Worm (Caenorhabditis elegans) whole organism, early embryonic: ENCODE measurements around the gene tsr-2.
"Not testable (repeated sequence)": the region's sequence is repeated elsewhere in the genome, so short reads cannot be mapped to it uniquely, and the experiment has no call there.

Experiments used
- B0310.2 ChIP-seq: sonication (generic microtip); optimal IDR thresholded peaks from 2 replicates; lab custom pipeline; 2016; ENCODE audit warnings: mild to moderate bottlenecking, missing genetic modification characterization, missing compliant biosample characterization
- F13C5.2 ChIP-seq: sonication (generic microtip); optimal IDR thresholded peaks from 2 replicates; lab custom pipeline; 2017; ENCODE audit warnings: mild to moderate bottlenecking, missing genetic modification characterization, inconsistent platforms, missing compliant biosample characterization
- aly-1 ChIP-seq: sonication (generic microtip); optimal IDR thresholded peaks from 2 replicates; lab custom pipeline; 2016; ENCODE audit warnings: missing genetic modification characterization, missing compliant biosample characterization
- ama-1 ChIP-seq: fragments of 150-350 bp; optimal IDR thresholded peaks from 2 replicates; lab custom pipeline; 2014
- ceh-13 ChIP-seq: fragments of 200-800 bp; sonication (Bioruptor generic); optimal IDR thresholded peaks from 2 replicates; lab custom pipeline; 2018; ENCODE audit warnings: mild to moderate bottlenecking, missing genetic modification characterization, missing compliant biosample characterization
- ceh-36 ChIP-seq: sonication (generic microtip); optimal IDR thresholded peaks from 2 replicates; lab custom pipeline; 2016; ENCODE audit warnings: missing genetic modification characterization, inconsistent platforms, missing compliant biosample characterization
- ets-7 ChIP-seq: sonication (generic microtip); optimal IDR thresholded peaks from 2 replicates; lab custom pipeline; 2016; ENCODE audit warnings: missing genotype, missing genetic modification characterization, missing compliant biosample characterization
- flt-1 ChIP-seq: fragments of 200-800 bp; sonication (Bioruptor generic); IDR thresholded peaks from 2 replicates; pipeline ENCODE4 v1.3.6; 2022; ENCODE audit warnings: missing genetic modification characterization, missing compliant biosample characterization
- hmbx-1 ChIP-seq: sonication (generic microtip); optimal IDR thresholded peaks from 2 replicates; lab custom pipeline; 2016; ENCODE audit warnings: mild to moderate bottlenecking, missing genetic modification characterization, missing compliant biosample characterization
- hmg-4 ChIP-seq: fragments of 200-800 bp; sonication (Bioruptor generic); optimal IDR thresholded peaks from 2 replicates; lab custom pipeline; 2018; ENCODE audit warnings: mild to moderate bottlenecking, missing genetic modification characterization, missing compliant biosample characterization
- hnd-1 ChIP-seq: sonication (generic microtip); optimal IDR thresholded peaks from 2 replicates; lab custom pipeline; 2016; ENCODE audit warnings: missing genetic modification characterization, missing compliant biosample characterization
- pes-1 ChIP-seq: fragments of 200-800 bp; sonication (Bioruptor generic); IDR thresholded peaks from 2 replicates; pipeline ENCODE4 v1.3.6; 2022; ENCODE audit warnings: missing genetic modification reagents, missing genetic modification characterization, missing compliant biosample characterization
- scrt-1 ChIP-seq: fragments of 200-800 bp; sonication (Bioruptor generic); IDR thresholded peaks from 2 replicates; pipeline ENCODE4 v1.3.6; 2022; ENCODE audit warnings: missing genetic modification characterization, missing compliant biosample characterization
- sea-1 ChIP-seq: fragments of 200-800 bp; sonication (Bioruptor generic); conservative IDR thresholded peaks from 2 replicates; pipeline ENCODE4 v1.3.6; 2022; ENCODE audit warnings: missing genetic modification characterization, missing compliant biosample characterization
- tbx-11 ChIP-seq: fragments of 200-800 bp; sonication (Bioruptor generic); IDR thresholded peaks from 2 replicates; pipeline ENCODE4 v1.3.6; 2022; ENCODE audit warnings: missing genetic modification characterization, missing compliant biosample characterization
- tbx-37 ChIP-seq: fragments of 200-800 bp; sonication (Bioruptor generic); conservative IDR thresholded peaks from 2 replicates; pipeline ENCODE4 v1.3.6; 2022; ENCODE audit warnings: missing genetic modification reagents, missing genetic modification characterization, missing compliant biosample characterization
- tra-4 ChIP-seq: sonication (generic microtip); optimal IDR thresholded peaks from 2 replicates; lab custom pipeline; 2017; ENCODE audit warnings: missing genetic modification characterization, missing compliant biosample characterization

tsr-2 gene

DNA sequence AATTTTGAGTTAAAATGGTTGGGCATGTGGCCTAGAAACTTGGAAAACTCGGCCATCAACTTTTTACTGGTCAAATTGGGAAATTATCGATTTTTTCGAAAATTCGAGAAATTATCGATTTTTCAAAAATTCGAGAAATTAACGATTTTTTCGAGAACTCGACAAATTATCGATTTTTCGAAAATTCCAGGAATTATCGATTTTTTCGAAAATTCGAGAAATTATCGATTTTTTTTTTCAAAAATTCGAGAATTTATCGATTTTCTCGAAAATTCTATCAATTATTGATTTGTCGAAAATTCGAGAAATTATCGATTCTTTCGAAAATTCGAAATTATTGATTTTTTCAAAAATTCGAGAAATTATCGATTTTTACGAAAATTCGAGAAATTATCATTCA, 12.6 kb upstream of the tsr-2 start:
- no peak for TF ChIP-seq tbx-37
- TF ChIP-seq hmg-4 (GFP tag; lab: Kevin White, UChicago) = no peak
- TF ChIP-seq tbx-11 (GFP tag; lab: Robert Waterston, UW) = no peak
- TF ChIP-seq hmbx-1 (tag; lab: Kevin White, UChicago) = no peak
- TF ChIP-seq ama-1 = no peak
- no peak for TF ChIP-seq tra-4
- TF ChIP-seq ets-7 (tag; lab: Kevin White, UChicago) = no peak
- no peak for TF ChIP-seq aly-1 (tag; lab: Kevin White, UChicago)
- TF ChIP-seq pes-1 (GFP tag; lab: Robert Waterston, UW) = no peak

DNA sequence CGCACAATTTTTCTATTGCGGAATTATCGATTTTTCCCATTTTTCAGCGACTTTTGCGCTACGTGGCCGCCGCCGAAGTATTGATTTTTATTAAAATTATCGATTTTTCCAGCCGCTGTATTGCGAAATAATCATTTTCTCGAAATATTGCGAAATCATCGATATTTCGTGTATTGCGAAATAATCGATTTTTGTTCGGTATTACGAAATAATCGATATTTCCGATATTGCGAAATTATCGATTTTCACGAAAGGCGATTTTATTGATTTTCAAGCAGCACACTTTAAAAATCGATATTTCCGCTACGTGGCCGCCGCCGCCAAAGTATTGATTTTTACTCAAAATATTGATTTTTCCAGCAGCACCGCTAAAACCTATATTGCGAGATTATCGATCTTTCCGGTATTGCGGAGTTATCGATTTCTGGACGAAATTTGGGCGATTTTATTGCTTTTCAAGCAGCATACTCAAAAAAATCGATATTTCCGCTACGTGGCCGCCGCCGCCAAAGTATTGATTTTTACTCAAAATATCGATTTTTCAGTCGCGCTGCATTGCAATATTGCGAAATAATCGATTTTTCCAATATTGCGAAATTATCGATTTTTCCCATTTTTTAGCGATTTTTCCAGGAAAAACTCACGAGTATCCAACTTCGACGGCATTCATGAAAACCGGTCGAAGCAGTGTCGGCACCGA, 10.8 kb upstream of the tsr-2 start:
- no peak for TF ChIP-seq ceh-36
- TF ChIP-seq B0310.2 (tag; lab: Kevin White, UChicago) = no peak
- no peak for TF ChIP-seq tra-4
- TF ChIP-seq tbx-37 = no peak
- TF ChIP-seq F13C5.2 (tag; lab: Kevin White, UChicago) = no peak
- TF ChIP-seq scrt-1 (GFP tag; lab: Robert Waterston, UW) = no peak
- no peak for TF ChIP-seq ceh-13 (GFP tag; lab: Kevin White, UChicago)
- no peak for TF ChIP-seq ama-1
- TF ChIP-seq aly-1 (tag; lab: Kevin White, UChicago) = no peak
- TF ChIP-seq hnd-1 = no peak
- no peak for TF ChIP-seq hmg-4 (GFP tag; lab: Kevin White, UChicago)
- no peak for TF ChIP-seq ets-7 (tag; lab: Kevin White, UChicago)
- no peak for TF ChIP-seq pes-1 (GFP tag; lab: Robert Waterston, UW)
- TF ChIP-seq flt-1 (GFP tag; lab: Robert Waterston, UW) = no peak
- no peak for TF ChIP-seq sea-1 (GFP tag; lab: Robert Waterston, UW)
- TF ChIP-seq hmbx-1 (tag; lab: Kevin White, UChicago) = no peak
- TF ChIP-seq tbx-11 (GFP tag; lab: Robert Waterston, UW) = no peak

DNA sequence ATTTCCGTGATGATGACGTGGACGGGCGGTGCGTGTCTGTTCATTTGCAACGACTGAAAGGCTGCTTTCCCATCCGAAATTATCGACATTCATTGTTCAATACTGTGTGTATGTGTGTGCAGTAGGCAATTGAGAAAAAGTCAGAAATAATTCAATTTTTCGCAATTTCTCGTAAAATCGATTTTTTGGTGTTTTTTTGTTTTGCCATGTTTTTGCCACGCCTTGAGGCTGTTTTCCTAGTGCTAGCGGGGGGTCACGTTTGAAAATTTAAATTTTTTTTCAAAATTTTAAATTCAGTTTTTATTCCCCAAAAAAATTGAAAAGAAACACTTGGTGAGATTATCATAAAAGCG, 10.2 kb upstream of the tsr-2 start, which contains the start of gene Y51H4A.13:
Gene Y51H4A.13 (minus strand): TSS at position 182 of the 353 bp plus-strand sequence.
- TF ChIP-seq pes-1 (GFP tag; lab: Robert Waterston, UW); scrt-1 (GFP tag; lab: Robert Waterston, UW); hmg-4 (GFP tag; lab: Kevin White, UChicago): not testable (repeated sequence)

DNA sequence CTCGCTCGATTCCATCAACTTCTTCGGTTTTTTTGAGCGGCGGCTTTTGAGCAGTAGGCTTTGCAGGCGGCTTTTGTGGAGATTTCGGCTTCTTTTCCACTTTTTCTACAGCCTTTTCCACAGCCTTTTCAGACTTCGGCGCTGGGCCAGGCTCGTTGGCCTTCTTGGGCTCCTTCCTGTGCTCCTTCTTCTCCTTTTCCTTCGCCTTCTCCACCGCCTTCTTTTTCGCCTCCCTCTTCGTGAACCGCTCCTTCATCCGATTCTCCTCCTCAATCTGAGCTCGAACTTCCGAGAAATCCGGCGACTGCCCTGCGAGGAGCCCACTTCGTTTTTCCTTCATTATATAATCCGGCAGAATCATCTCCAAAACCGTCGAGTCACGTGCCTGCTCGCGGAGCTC, 8.0 kb upstream of the tsr-2 start:
- 0 out of 2 replicates have a peak, but pooled peaks have one; percentile 8 for TF ChIP-seq pes-1 (GFP tag; lab: Robert Waterston, UW)

DNA sequence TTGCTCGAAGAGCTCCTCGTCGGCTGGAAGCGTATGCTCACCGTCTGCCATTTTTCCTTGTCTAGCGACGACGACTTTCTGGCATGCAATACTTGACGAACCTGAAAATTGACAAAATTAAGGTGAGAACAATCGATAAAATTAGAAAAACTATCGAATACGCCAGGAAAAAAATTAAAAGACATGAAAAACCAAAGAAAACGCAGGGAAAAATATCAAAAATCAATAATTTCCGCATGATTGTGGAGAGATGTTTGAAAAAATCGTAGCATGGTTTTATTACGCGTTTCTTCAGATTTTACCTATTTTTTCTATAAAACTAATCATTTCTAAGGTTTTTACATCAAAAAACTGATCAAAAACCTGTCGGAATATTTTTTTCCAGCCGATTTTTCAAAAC, 630 bp upstream of the tsr-2 start, which contains the start of gene set-26:
Gene set-26 (minus strand): TSS at position 101 of the 400 bp plus-strand sequence.
- TF ChIP-seq flt-1 (GFP tag; lab: Robert Waterston, UW); F13C5.2 (tag; lab: Kevin White, UChicago); aly-1 (tag; lab: Kevin White, UChicago): not testable (repeated sequence)

DNA sequence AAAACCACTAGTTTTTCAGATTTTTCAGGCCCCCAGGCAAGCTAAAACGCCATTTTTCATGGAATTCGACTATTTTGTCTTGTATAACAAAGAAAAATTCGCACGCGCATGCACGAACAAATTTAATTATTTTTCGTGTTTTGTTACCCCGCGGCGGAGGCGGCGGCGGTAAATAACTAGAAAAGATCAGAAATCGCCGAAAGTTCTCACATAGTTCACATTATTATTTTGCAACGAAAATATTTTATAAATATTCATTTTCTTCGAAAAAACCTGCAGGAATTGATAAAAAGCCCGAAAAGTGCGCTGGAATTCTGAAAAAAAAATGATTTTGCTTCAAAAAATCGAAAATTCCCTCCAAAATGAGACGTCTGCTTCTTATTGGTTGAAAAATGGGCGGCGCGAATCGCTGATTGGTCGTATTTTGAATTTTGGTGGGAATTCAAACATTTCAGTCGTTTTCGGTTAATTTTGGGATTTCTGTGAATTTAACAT, 1.1 kb downstream of the tsr-2 start:
- no peak for TF ChIP-seq sea-1 (GFP tag; lab: Robert Waterston, UW)

DNA sequence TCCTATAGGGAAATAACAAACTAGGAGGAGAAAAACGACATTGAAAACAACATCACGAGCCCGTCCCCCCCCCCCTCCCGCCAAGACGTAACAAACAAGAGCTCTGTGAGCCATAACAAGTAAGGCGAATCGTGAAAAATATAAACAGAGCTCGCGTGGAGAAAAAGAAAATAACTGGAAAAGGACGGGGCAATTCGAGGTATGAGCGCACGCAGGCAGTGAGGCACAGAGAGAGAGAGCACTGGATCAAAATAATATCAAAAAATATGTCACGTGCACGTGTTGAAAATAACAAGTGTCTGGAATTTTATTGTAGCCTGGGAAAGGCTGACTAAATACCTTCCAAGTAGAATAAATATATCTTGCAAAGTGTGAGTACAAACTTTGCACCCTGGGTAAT, 2.3 kb downstream of the tsr-2 start:
- TF ChIP-seq hmg-4 (GFP tag; lab: Kevin White, UChicago) (no peak), aly-1 (tag; lab: Kevin White, UChicago) (no peak), ceh-36 (no peak), hnd-1 (no peak), B0310.2 (tag; lab: Kevin White, UChicago) (no peak)

DNA sequence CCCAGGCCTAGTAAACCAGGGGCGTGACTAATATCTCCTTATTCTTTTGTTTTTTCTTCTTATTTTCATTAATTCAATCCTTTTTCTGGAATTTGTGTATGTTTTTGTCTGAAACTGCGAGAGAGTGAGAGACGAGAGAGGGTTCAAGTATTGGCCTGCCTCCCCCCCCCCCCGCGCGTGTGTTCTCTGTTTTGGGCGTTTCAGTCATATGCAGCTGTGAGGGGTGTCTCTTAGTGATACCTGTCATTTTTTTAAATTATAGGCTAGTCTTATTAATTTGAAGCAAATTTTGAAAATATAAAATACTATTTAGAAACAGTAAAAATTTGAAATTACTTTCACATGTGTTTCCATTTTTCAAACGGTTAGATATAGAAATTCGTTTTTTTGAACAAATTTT, 3.1 kb downstream of the tsr-2 start:
- TF ChIP-seq aly-1 (tag; lab: Kevin White, UChicago) (no peak), ama-1 (no peak), scrt-1 (GFP tag; lab: Robert Waterston, UW) (no peak), tbx-37 (no peak), tbx-11 (GFP tag; lab: Robert Waterston, UW) (no peak), F13C5.2 (tag; lab: Kevin White, UChicago) (no peak), hnd-1 (no peak), hmbx-1 (tag; lab: Kevin White, UChicago) (no peak), ceh-36 (no peak), flt-1 (GFP tag; lab: Robert Waterston, UW) (no peak), hmg-4 (GFP tag; lab: Kevin White, UChicago) (no peak), sea-1 (GFP tag; lab: Robert Waterston, UW) (no peak), ets-7 (tag; lab: Kevin White, UChicago) (no peak), B0310.2 (tag; lab: Kevin White, UChicago) (no peak), tra-4 (no peak), ceh-13 (GFP tag; lab: Kevin White, UChicago) (no peak)

DNA sequence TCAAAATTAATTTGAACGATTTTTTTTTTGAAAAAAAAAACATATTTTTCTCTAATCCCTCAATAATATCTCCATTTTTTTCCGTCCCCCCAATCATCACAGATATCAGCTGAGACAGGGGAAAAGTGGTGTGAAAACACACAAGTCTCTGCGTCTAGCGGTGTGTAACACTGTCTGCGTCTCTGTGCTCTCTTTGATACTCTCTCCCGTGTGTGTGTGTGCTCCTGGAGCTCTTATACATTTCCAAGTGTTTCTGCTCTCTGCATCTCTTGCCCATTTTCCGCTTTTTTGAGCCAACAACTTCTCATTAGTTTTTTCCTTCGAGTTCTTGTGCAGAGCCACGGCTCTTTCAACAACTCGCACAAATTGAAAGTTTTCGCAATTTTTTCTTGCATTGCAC, 7.2 kb downstream of the tsr-2 start:
- no peak for TF ChIP-seq tra-4
- TF ChIP-seq ets-7 (tag; lab: Kevin White, UChicago) = no peak
- no peak for TF ChIP-seq ceh-13 (GFP tag; lab: Kevin White, UChicago)
- no peak for TF ChIP-seq B0310.2 (tag; lab: Kevin White, UChicago)
- no peak for TF ChIP-seq ceh-36
- TF ChIP-seq aly-1 (tag; lab: Kevin White, UChicago) = no peak
- no peak for TF ChIP-seq tbx-11 (GFP tag; lab: Robert Waterston, UW)
- no peak for TF ChIP-seq tbx-37
- TF ChIP-seq ama-1 = no peak
- TF ChIP-seq scrt-1 (GFP tag; lab: Robert Waterston, UW) = no peak
- TF ChIP-seq hmbx-1 (tag; lab: Kevin White, UChicago) = no peak
- TF ChIP-seq hmg-4 (GFP tag; lab: Kevin White, UChicago) = no peak
- no peak for TF ChIP-seq hnd-1
- no peak for TF ChIP-seq F13C5.2 (tag; lab: Kevin White, UChicago)
- no peak for TF ChIP-seq sea-1 (GFP tag; lab: Robert Waterston, UW)
- TF ChIP-seq pes-1 (GFP tag; lab: Robert Waterston, UW) = no peak
